Fruit fly (Drosophila melanogaster) whole organism, embryonic: Measurements from ENCODE around the gene Ubc7.

Experiments
- BEAF-32 ChIP-seq: fragments of 200-800 bp; sonication (Bioruptor generic); optimal IDR thresholded peaks from 3 replicates; lab custom pipeline; 2017; ENCODE audit warnings: missing biosample characterization, missing genetic modification characterization, mild to moderate bottlenecking, moderate library complexity, missing genetic modification reagents
- Bgb ChIP-seq: fragments of 200-800 bp; sonication (Bioruptor generic); IDR thresholded peaks from 2 replicates; pipeline ENCODE4 v1.3.6; 2022; ENCODE audit warnings: missing biosample characterization, missing genetic modification characterization; ENCODE audit not compliant: partially characterized antibody
- Bteb2 ChIP-seq: fragments of 200-800 bp; sonication (Bioruptor generic); optimal IDR thresholded peaks from 2 replicates; lab custom pipeline; 2016; ENCODE audit warnings: missing biosample characterization, missing genetic modification characterization
- CG10321 ChIP-seq: fragments of 200-800 bp; sonication (Bioruptor generic); IDR thresholded peaks from 2 replicates; pipeline ENCODE4 v1.3.6; 2022; ENCODE audit warnings: missing biosample characterization, missing genetic modification characterization
- CG11723 ChIP-seq: fragments of 200-800 bp; sonication (Bioruptor generic); optimal IDR thresholded peaks from 2 replicates; lab custom pipeline; 2017; ENCODE audit warnings: missing biosample characterization, mild to moderate bottlenecking, missing genetic modification characterization
- CG12391 ChIP-seq: fragments of 200-800 bp; sonication (Bioruptor generic); optimal IDR thresholded peaks from 3 replicates; lab custom pipeline; 2018; ENCODE audit warnings: missing biosample characterization, mild to moderate bottlenecking, missing genetic modification characterization, moderate library complexity
- CG12942 ChIP-seq: fragments of 200-800 bp; sonication (Bioruptor generic); optimal IDR thresholded peaks from 3 replicates; lab custom pipeline; 2016; ENCODE audit warnings: missing biosample characterization, missing genetic modification characterization
- CG14860 ChIP-seq: fragments of 200-800 bp; sonication (Bioruptor generic); IDR thresholded peaks from 3 replicates; pipeline ENCODE4 v1.3.6; 2022; ENCODE audit warnings: missing biosample characterization, missing genetic modification characterization; ENCODE audit not compliant: partially characterized antibody
- CG1647 ChIP-seq: fragments of 200-800 bp; sonication (Bioruptor generic); optimal IDR thresholded peaks from 3 replicates; lab custom pipeline; 2016; ENCODE audit warnings: missing biosample characterization, missing genetic modification characterization
- CG17385 ChIP-seq: fragments of 200-800 bp; sonication (Bioruptor generic); optimal IDR thresholded peaks from 3 replicates; lab custom pipeline; 2018; ENCODE audit warnings: missing biosample characterization, mild to moderate bottlenecking, missing genetic modification characterization
- CG17829 ChIP-seq: fragments of 200-800 bp; optimal IDR thresholded peaks from 2 replicates; lab custom pipeline; 2019; ENCODE audit warnings: missing biosample characterization, mild to moderate bottlenecking, missing genetic modification characterization, moderate library complexity
- CG31441 ChIP-seq: fragments of 200-800 bp; sonication (Bioruptor generic); IDR thresholded peaks from 2 replicates; pipeline ENCODE4 v1.3.6; 2022; ENCODE audit warnings: missing biosample characterization, missing genetic modification characterization
- CG3281 ChIP-seq: fragments of 200-800 bp; sonication (Bioruptor generic); optimal IDR thresholded peaks from 3 replicates; lab custom pipeline; 2017; ENCODE audit warnings: missing biosample characterization, mild to moderate bottlenecking, missing genetic modification characterization
- CG4282 ChIP-seq: fragments of 200-800 bp; sonication (Bioruptor generic); optimal IDR thresholded peaks from 2 replicates; lab custom pipeline; 2016; ENCODE audit warnings: missing biosample characterization, missing genetic modification characterization
- CG5180 ChIP-seq: fragments of 200-800 bp; sonication (Bioruptor generic); optimal IDR thresholded peaks from 3 replicates; lab custom pipeline; 2017; ENCODE audit warnings: missing biosample characterization, missing genetic modification characterization, mild to moderate bottlenecking, moderate library complexity, missing genetic modification reagents
- CG8290 ChIP-seq, 3 experiments: fragments of 200-800 bp; sonication (Bioruptor generic); optimal IDR thresholded peaks; 2 replicates each; lab custom pipeline; 2016 to 2019; ENCODE audit warnings: missing biosample characterization in 3 of 3, missing genetic modification characterization in 3 of 3, mild to moderate bottlenecking in 2 of 3, moderate library complexity in 1 of 3
- CG8388 ChIP-seq: fragments of 200-800 bp; sonication (Bioruptor generic); optimal IDR thresholded peaks from 2 replicates; lab custom pipeline; 2019; ENCODE audit warnings: missing biosample characterization, mild to moderate bottlenecking, missing genetic modification characterization, moderate library complexity
- CrebB ChIP-seq: fragments of 200-800 bp; sonication (Bioruptor generic); optimal IDR thresholded peaks from 3 replicates; lab custom pipeline; 2018; ENCODE audit warnings: missing biosample characterization, mild to moderate bottlenecking, missing genetic modification characterization
- Deaf1 ChIP-seq: fragments of 200-800 bp; optimal IDR thresholded peaks from 3 replicates; lab custom pipeline; 2019; ENCODE audit warnings: missing biosample characterization, mild to moderate bottlenecking, missing genetic modification characterization, moderate library complexity
- Doc3 ChIP-seq: fragments of 200-800 bp; sonication (Bioruptor generic); IDR thresholded peaks from 3 replicates; pipeline ENCODE4 v1.3.6; 2022; ENCODE audit warnings: missing biosample characterization, missing genetic modification characterization; ENCODE audit not compliant: partially characterized antibody
- Drgx ChIP-seq: fragments of 200-800 bp; sonication (Bioruptor generic); IDR thresholded peaks from 2 replicates; pipeline ENCODE4 v1.3.6; 2022; ENCODE audit warnings: missing biosample characterization, missing genetic modification characterization
- Fer3 ChIP-seq: fragments of 200-800 bp; sonication (Bioruptor generic); optimal IDR thresholded peaks from 2 replicates; lab custom pipeline; 2018; ENCODE audit warnings: missing biosample characterization, mild to moderate bottlenecking, missing genetic modification characterization, moderate library complexity
- Hr78 ChIP-seq, 2 experiments: fragments of 200-800 bp in 1 of 2; fragments of >200 bp in 1 of 2; sonication (Bioruptor generic) in 1 of 2; optimal IDR thresholded peaks; 2 replicates each; lab custom pipeline; 2017 to 2019; ENCODE audit warnings: missing biosample characterization in 2 of 2, missing genetic modification characterization in 2 of 2, mild to moderate bottlenecking in 1 of 2, moderate library complexity in 1 of 2
- Mes4 ChIP-seq: fragments of 200-800 bp; sonication (Bioruptor generic); optimal IDR thresholded peaks from 2 replicates; lab custom pipeline; 2016; ENCODE audit warnings: missing biosample characterization, missing genetic modification characterization
- Pdp1 ChIP-seq, 2 experiments: fragments of 200-800 bp; sonication (Bioruptor generic); optimal IDR thresholded peaks; 3 replicates each; lab custom pipeline; 2016; ENCODE audit warnings: missing biosample characterization in 2 of 2, missing genetic modification characterization in 2 of 2, mild to moderate bottlenecking in 1 of 2, moderate library complexity in 1 of 2
- Rfx ChIP-seq: fragments of 200-800 bp; sonication (Bioruptor generic); IDR thresholded peaks from 2 replicates; pipeline ENCODE4 v1.3.6; 2022; ENCODE audit warnings: missing biosample characterization, missing genetic modification characterization
- Sox102F ChIP-seq: fragments of 200-800 bp; sonication (Bioruptor generic); optimal IDR thresholded peaks from 2 replicates; lab custom pipeline; 2018; ENCODE audit warnings: missing biosample characterization, mild to moderate bottlenecking, missing genetic modification characterization, moderate library complexity
- Spps ChIP-seq: fragments of 200-800 bp; sonication (Bioruptor generic); optimal IDR thresholded peaks from 2 replicates; lab custom pipeline; 2018; ENCODE audit warnings: missing biosample characterization, mild to moderate bottlenecking, missing genetic modification characterization
- TFAM ChIP-seq: fragments of 200-800 bp; sonication (Bioruptor generic); optimal IDR thresholded peaks from 2 replicates; lab custom pipeline; 2017; ENCODE audit warnings: missing biosample characterization, missing genetic modification characterization, inconsistent platforms
- Tbp ChIP-seq: fragments of >200 bp; optimal IDR thresholded peaks from 2 replicates; lab custom pipeline; 2018; ENCODE audit warnings: missing biosample characterization, missing genetic modification characterization
- Xrp1 ChIP-seq: fragments of 200-800 bp; sonication (Bioruptor generic); IDR thresholded peaks from 2 replicates; pipeline ENCODE4 v1.3.6; 2022; ENCODE audit warnings: missing biosample characterization, missing genetic modification characterization
- bbx ChIP-seq: fragments of 200-800 bp; sonication (Bioruptor generic); IDR thresholded peaks from 2 replicates; pipeline ENCODE4 v1.3.6; 2022; ENCODE audit warnings: missing biosample characterization, missing genetic modification characterization; ENCODE audit not compliant: partially characterized antibody
- bsh ChIP-seq, 2 experiments: fragments of 200-800 bp; sonication (Bioruptor generic); optimal IDR thresholded peaks; 2 replicates each; lab custom pipeline; 2017 to 2018; ENCODE audit warnings: mild to moderate bottlenecking in 2 of 2, missing biosample characterization in 2 of 2, missing genetic modification characterization in 2 of 2, moderate library complexity in 1 of 2
- fd102C ChIP-seq: fragments of 200-800 bp; sonication (Bioruptor generic); optimal IDR thresholded peaks from 2 replicates; lab custom pipeline; 2018; ENCODE audit warnings: missing biosample characterization, mild to moderate bottlenecking, missing genetic modification characterization, moderate library complexity
- fu2 ChIP-seq: fragments of 200-800 bp; sonication (Bioruptor generic); optimal IDR thresholded peaks from 2 replicates; lab custom pipeline; 2016; ENCODE audit warnings: missing biosample characterization, missing genetic modification characterization
- kni ChIP-seq: fragments of 200-800 bp; sonication (Bioruptor generic); optimal IDR thresholded peaks from 3 replicates; lab custom pipeline; 2017; ENCODE audit warnings: mild to moderate bottlenecking, missing biosample characterization, missing genetic modification reagents, missing genetic modification characterization
- lbe ChIP-seq: fragments of 200-800 bp; sonication (Bioruptor generic); optimal IDR thresholded peaks from 2 replicates; lab custom pipeline; 2016; ENCODE audit warnings: missing biosample characterization, mild to moderate bottlenecking, missing genetic modification characterization
- nmo ChIP-seq: fragments of 200-800 bp; sonication (Bioruptor generic); optimal IDR thresholded peaks from 2 replicates; lab custom pipeline; 2018; ENCODE audit warnings: missing biosample characterization, mild to moderate bottlenecking, missing genetic modification characterization, moderate library complexity
- nom ChIP-seq: fragments of 200-800 bp; sonication (Bioruptor generic); optimal IDR thresholded peaks from 2 replicates; lab custom pipeline; 2017; ENCODE audit warnings: missing biosample characterization, missing genetic modification characterization, mild to moderate bottlenecking, moderate library complexity, missing genetic modification reagents
- otp ChIP-seq: fragments of 200-800 bp; sonication (Bioruptor generic); IDR thresholded peaks from 3 replicates; pipeline ENCODE4, ENCODE4 v1.3.6; 2022; ENCODE audit warnings: missing biosample characterization, missing genetic modification characterization
- prd ChIP-seq, 3 experiments: fragments of >200 bp in 2 of 3; fragments of 200-800 bp in 1 of 3; sonication (Bioruptor generic) in 1 of 3; optimal IDR thresholded peaks in 2 of 3; IDR thresholded peaks in 1 of 3; 2 replicates in 2 of 3; 3 replicates in 1 of 3; pipeline versions ENCODE4 v1.3.6 to Lab custom; 2017 to 2022; ENCODE audit warnings: missing biosample characterization in 1 of 3, missing genetic modification characterization in 1 of 3
- rib ChIP-seq: fragments of 200-800 bp; sonication (Bioruptor generic); IDR thresholded peaks from 2 replicates; pipeline ENCODE4 v1.3.6; 2022; ENCODE audit warnings: missing biosample characterization, missing genetic modification characterization
- salm ChIP-seq: fragments of 200-800 bp; sonication (Bioruptor generic); optimal IDR thresholded peaks from 2 replicates; lab custom pipeline; 2018; ENCODE audit warnings: missing biosample characterization, mild to moderate bottlenecking, missing genetic modification characterization
- sd ChIP-seq: fragments of 200-800 bp; sonication (Bioruptor generic); optimal IDR thresholded peaks from 3 replicates; lab custom pipeline; 2018; ENCODE audit warnings: missing biosample characterization, mild to moderate bottlenecking, missing genetic modification characterization, moderate library complexity
- sens-2 ChIP-seq: fragments of 200-800 bp; sonication (Bioruptor generic); IDR thresholded peaks from 2 replicates; pipeline ENCODE4 v1.3.6; 2022; ENCODE audit warnings: missing biosample characterization, missing genetic modification characterization
- sisA ChIP-seq: fragments of 200-800 bp; sonication (Bioruptor generic); IDR thresholded peaks from 2 replicates; pipeline ENCODE4 v1.3.6; 2022; ENCODE audit warnings: missing biosample characterization, missing genetic modification characterization
- tgo ChIP-seq: fragments of 200-800 bp; sonication (Bioruptor generic); IDR thresholded peaks from 3 replicates; pipeline ENCODE4 v1.3.6; 2022; ENCODE audit warnings: missing biosample characterization, missing genetic modification characterization

Gene Ubc7

dm6 chrX:16598978-16599664 lies 5.6 kb downstream of the Ubc7 start, which contains the start of the genes CG9784 and Nup153 (continued):
- TF ChIP-seq CG17385 (GFP tag; lab: Kevin White, UChicago) = peak; percentile 85
- TF ChIP-seq tgo (GFP tag; lab: Robert Waterston, UW) = no peak
- no peak for TF ChIP-seq Spps (tag; lab: Kevin White, UChicago)
- TF ChIP-seq Sox102F (GFP tag; lab: Kevin White, UChicago) = no peak
- TF ChIP-seq CG8388 (GFP tag; lab: Kevin White, UChicago) = no peak
- TF ChIP-seq CG11723 (GFP tag; lab: Kevin White, UChicago) = no peak
- TF ChIP-seq fu2 = no peak
- TF ChIP-seq Bteb2 (GFP tag; lab: Kevin White, UChicago) = no peak
- peak; percentile 89 for TF ChIP-seq Doc3 (GFP tag; lab: Robert Waterston, UW)
- TF ChIP-seq sisA (GFP tag; lab: Robert Waterston, UW) = no peak
- no peak for TF ChIP-seq CG5180
- TF ChIP-seq CG4282 (GFP tag; lab: Kevin White, UChicago) = no peak
- no peak for TF ChIP-seq CG3281 (GFP tag; lab: Kevin White, UChicago)
- TF ChIP-seq bbx (GFP tag; lab: Robert Waterston, UW) = peak; percentile 97
- peak; percentile 49 for TF ChIP-seq Rfx (GFP tag; lab: Robert Waterston, UW)
- no peak for TF ChIP-seq CG12942 (GFP tag; lab: Kevin White, UChicago)
- no peak for TF ChIP-seq nom (GFP tag; lab: Kevin White, UChicago)
- TF ChIP-seq CG17829 (tag; lab: Kevin White, UChicago) = no peak

dm6 chrX:16599770-16600169 lies 6.3 kb downstream of the Ubc7 start:
- TF ChIP-seq CG1647 (GFP tag; lab: Kevin White, UChicago) (no peak), prd (optimal IDR thresholded peaks at IDR 0.05; lab: Kevin White, UChicago) (no peak), prd (GFP tag; IDR thresholded peaks at IDR 0.05; lab: Robert Waterston, UW) (no peak), CrebB (tag; lab: Kevin White, UChicago) (no peak), Xrp1 (no peak), fd102C (GFP tag; lab: Kevin White, UChicago) (no peak), kni (GFP tag; lab: Kevin White, UChicago) (no peak), CG14860 (GFP tag; lab: Robert Waterston, UW) (no peak), salm (no peak), CG10321 (GFP tag; lab: Robert Waterston, UW) (no peak), TFAM (GFP tag; lab: Kevin White, UChicago) (no peak), sd (tag; lab: Kevin White, UChicago) (no peak), rib (peak; percentile 37; the same call in 1 of the 2 replicates), lbe (peak; percentile 60), Deaf1 (tag; lab: Kevin White, UChicago) (no peak), CG31441 (no peak), bsh (GFP tag; optimal IDR thresholded peaks at IDR 0.05; lab: Kevin White, UChicago) (peak in 1 of 2 experiments; percentile 98), Drgx (GFP tag; lab: Robert Waterston, UW) (peak; percentile 86), otp (GFP tag; lab: Robert Waterston, UW) (no peak), Tbp (GFP tag; lab: Kevin White, UChicago) (no peak), sens-2 (GFP tag; lab: Robert Waterston, UW) (no peak), Bgb (no peak), BEAF-32 (GFP tag; lab: Kevin White, UChicago) (no peak), Fer3 (tag; lab: Kevin White, UChicago) (no peak), CG8290 (GFP tag; optimal IDR thresholded peaks at IDR 0.05; lab: Kevin White, UChicago) (no peak), CG8290 (tag; optimal IDR thresholded peaks at IDR 0.05; lab: Kevin White, UChicago) (no peak), Hr78 (GFP tag; optimal IDR thresholded peaks at IDR 0.05; lab: Kevin White, UChicago) (no peak), CG12391 (tag; lab: Kevin White, UChicago) (no peak), nmo (no peak), Pdp1 (GFP tag; optimal IDR thresholded peaks at IDR 0.05; lab: Kevin White, UChicago) (peak in 1 of 2 experiments; percentile 61), Mes4 (GFP tag; lab: Kevin White, UChicago) (no peak)
